Fruit fly (Drosophila melanogaster): ENCODE measurements around the gene CG8578.

CG8578 gene

DNA sequence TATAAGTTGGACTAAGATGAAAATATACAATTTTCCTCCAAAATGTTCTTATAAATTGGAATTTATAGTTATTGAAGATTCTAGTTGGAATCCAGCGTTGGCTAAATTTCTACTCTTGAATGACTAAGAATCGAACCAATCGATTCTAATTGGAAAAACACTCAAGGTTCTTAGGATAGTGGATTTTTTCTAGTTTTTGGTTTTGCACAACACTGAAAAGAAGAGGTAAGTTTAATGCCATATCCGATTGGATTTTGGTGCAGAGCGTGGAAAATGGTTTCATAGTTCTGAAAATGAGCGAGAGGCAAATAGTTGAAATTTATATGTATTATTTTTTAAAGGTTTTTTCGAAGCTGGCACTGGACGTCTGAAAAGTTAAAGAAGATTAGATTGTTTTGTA is 31.3 kb downstream of the CG8578 start:
- TF ChIP-seq lz (GFP tag; optimal IDR thresholded peaks at IDR 0.05) (no peak), CG1621 (tag; optimal IDR thresholded peaks at IDR 0.05) (no peak), dac (GFP tag; optimal IDR thresholded peaks at IDR 0.05) (no peak), vri (GFP tag; optimal IDR thresholded peaks at IDR 0.05) (no peak), CG4318 (GFP tag; optimal IDR thresholded peaks at IDR 0.05) (no peak), fkh (GFP tag; optimal IDR thresholded peaks at IDR 0.05) (no peak), CG11294 (GFP tag; IDR thresholded peaks at IDR 0.05) (no peak), Sox15 (GFP tag; optimal IDR thresholded peaks at IDR 0.05) (no peak), CG11762 (GFP tag; optimal IDR thresholded peaks at IDR 0.05; ENCODE audit: insufficient read depth) (no peak), Hr38 (GFP tag; optimal IDR thresholded peaks at IDR 0.05) (no peak), CG10631 (GFP tag; optimal IDR thresholded peaks at IDR 0.05) (no peak), svp (GFP tag) (no peak)

DNA sequence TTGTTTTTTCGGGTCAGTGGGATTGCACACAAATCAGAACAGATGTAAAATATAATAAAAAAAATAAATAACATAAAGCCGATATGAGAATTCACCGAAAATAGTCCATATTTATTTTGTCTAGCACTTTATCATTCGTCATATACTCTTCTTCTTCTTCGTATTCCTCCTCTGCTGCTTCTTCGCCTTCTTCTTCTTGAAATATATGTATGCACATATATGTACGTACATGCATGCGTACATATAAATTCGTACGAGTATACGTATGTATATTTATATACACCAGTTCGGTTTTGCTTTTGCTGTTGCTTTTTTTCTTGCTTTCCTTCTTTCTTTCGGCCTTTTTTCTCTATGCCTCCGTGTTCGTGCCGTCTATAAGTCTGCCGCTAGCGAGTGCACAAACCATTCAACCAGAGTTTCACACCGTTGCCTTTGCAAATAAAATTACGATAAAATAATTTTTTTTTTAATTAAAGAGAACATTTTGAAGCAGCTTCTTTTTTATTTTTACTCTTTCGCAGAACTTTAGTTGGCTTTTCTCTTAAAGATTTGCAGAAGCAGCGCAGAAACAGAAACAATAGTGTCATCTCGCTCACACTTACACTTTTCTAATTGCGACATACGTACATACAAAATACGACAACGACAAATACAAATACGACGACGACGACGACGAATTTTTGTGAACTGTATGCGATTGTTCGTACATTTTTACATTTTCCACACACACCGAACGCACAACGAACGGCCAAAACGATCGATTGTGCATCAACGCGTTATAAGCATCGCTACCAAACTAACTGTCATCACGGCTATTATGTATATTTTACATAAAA is 42.4 kb downstream of the CG8578 start:
- TF ChIP-seq CG1621 (tag; optimal IDR thresholded peaks at IDR 0.05) (peak; percentile 94), OdsH (GFP tag; optimal IDR thresholded peaks at IDR 0.05) (no peak), CG31627 (GFP tag; optimal IDR thresholded peaks at IDR 0.05) (no peak), Hr4 (GFP tag; optimal IDR thresholded peaks at IDR 0.05) (no peak), CG10669 (GFP tag; optimal IDR thresholded peaks at IDR 0.05) (peak; percentile 89), CG3919 (GFP tag; optimal IDR thresholded peaks at IDR 0.05) (no peak), CG8632 (GFP tag; optimal IDR thresholded peaks at IDR 0.05) (peak; percentile 75), net (GFP tag; optimal IDR thresholded peaks at IDR 0.05) (peak; percentile 92), esn (GFP tag; optimal IDR thresholded peaks at IDR 0.05) (peak; percentile 55), topi (GFP tag; optimal IDR thresholded peaks at IDR 0.05) (no peak), Smox (GFP tag; optimal IDR thresholded peaks at IDR 0.05) (no peak), Hr39 (GFP tag; optimal IDR thresholded peaks at IDR 0.05) (no peak), CG9139 (GFP tag; optimal IDR thresholded peaks at IDR 0.05) (peak; percentile 92), CG3032 (tag; optimal IDR thresholded peaks at IDR 0.05) (peak; percentile 90), fkh (GFP tag; optimal IDR thresholded peaks at IDR 0.05) (peak; percentile 87), lz (GFP tag; optimal IDR thresholded peaks at IDR 0.05) (peak; percentile 14), CG16779 (tag; optimal IDR thresholded peaks at IDR 0.05) (peak; percentile 96), CG7368 (GFP tag; optimal IDR thresholded peaks at IDR 0.05) (no peak), pdm3 (GFP tag; optimal IDR thresholded peaks at IDR 0.05) (no peak), CG11902 (GFP tag; optimal IDR thresholded peaks at IDR 0.05) (no peak), CG11762 (GFP tag; optimal IDR thresholded peaks at IDR 0.05; ENCODE audit: insufficient read depth) (peak; percentile 46), dac (GFP tag; optimal IDR thresholded peaks at IDR 0.05) (peak; percentile 88), CG34406 (GFP tag; optimal IDR thresholded peaks at IDR 0.05) (peak; percentile 74), acj6 (GFP tag; optimal IDR thresholded peaks at IDR 0.05) (no peak), Sox15 (GFP tag; optimal IDR thresholded peaks at IDR 0.05) (no peak), Eip75B (GFP tag; optimal IDR thresholded peaks at IDR 0.05) (peak; percentile 78), salr (GFP tag; optimal IDR thresholded peaks at IDR 0.05) (peak in 1 of 2 experiments; percentile 81), Blimp-1 (GFP tag; optimal IDR thresholded peaks at IDR 0.05) (no peak), CG6792 (GFP tag; optimal IDR thresholded peaks at IDR 0.05) (peak; percentile 39), CG6854 (GFP tag; optimal IDR thresholded peaks at IDR 0.05) (peak; percentile 89), Ets21C (GFP tag; optimal IDR thresholded peaks at IDR 0.05) (no peak), fd85E (GFP tag; optimal IDR thresholded peaks at IDR 0.05) (peak; percentile 43), CG11294 (GFP tag; IDR thresholded peaks at IDR 0.05) (peak; percentile 56; the same call in 1 of the 2 replicates), Hr38 (GFP tag; optimal IDR thresholded peaks at IDR 0.05) (no peak), CG15336 (GFP tag; IDR thresholded peaks at IDR 0.05) (peak; percentile 91), Eip93F (GFP tag; optimal IDR thresholded peaks at IDR 0.05) (peak; percentile 79), CG6276 (GFP tag; optimal IDR thresholded peaks at IDR 0.05) (peak; percentile 97), dsx (GFP tag; optimal IDR thresholded peaks at IDR 0.05; ENCODE audit: poor library complexity, severe bottlenecking) (peak; percentile 88), fd59A (GFP tag; optimal IDR thresholded peaks at IDR 0.05) (peak; percentile 68), CG8319 (GFP tag; optimal IDR thresholded peaks at IDR 0.05) (no peak), Sox14 (GFP tag; optimal IDR thresholded peaks at IDR 0.05) (no peak), CG10631 (GFP tag; optimal IDR thresholded peaks at IDR 0.05) (no peak), Gug (GFP tag; IDR thresholded peaks at IDR 0.05) (peak; percentile 76), svp (GFP tag) (no peak), Met (GFP tag; optimal IDR thresholded peaks at IDR 0.05) (no peak), CG4318 (GFP tag; optimal IDR thresholded peaks at IDR 0.05) (no peak)

Data from whole organism, prepupa.